Worm (Caenorhabditis elegans) whole organism, L3 larva: ENCODE measurements around the gene bath-37.

Experiments
- R02D3.7 ChIP-seq: fragments of 150-350 bp; optimal IDR thresholded peaks from 2 replicates; lab custom pipeline; 2014; ENCODE audit warnings: missing biosample characterization, missing genetic modification characterization
- ZK546.5 ChIP-seq: sonication (generic microtip); optimal IDR thresholded peaks from 2 replicates; lab custom pipeline; 2017; ENCODE audit warnings: missing biosample characterization, missing genetic modification characterization
- aly-2 ChIP-seq: fragments of 150-350 bp; optimal IDR thresholded peaks from 2 replicates; lab custom pipeline; 2014; ENCODE audit warnings: missing biosample characterization, missing genetic modification characterization
- ama-1 ChIP-seq: fragments of 150-350 bp; optimal IDR thresholded peaks from 2 replicates; lab custom pipeline; 2018
- ceh-16 ChIP-seq: sonication (generic microtip); optimal IDR thresholded peaks from 2 replicates; lab custom pipeline; 2017; ENCODE audit warnings: missing biosample characterization, missing genetic modification characterization
- ceh-28 ChIP-seq: fragments of 150-350 bp; optimal IDR thresholded peaks from 2 replicates; lab custom pipeline; 2014; ENCODE audit warnings: missing biosample characterization, missing genetic modification reagents, missing genetic modification characterization
- ceh-82 ChIP-seq: fragments of 150-350 bp; optimal IDR thresholded peaks from 2 replicates; lab custom pipeline; 2014; ENCODE audit warnings: missing biosample characterization, missing genetic modification characterization
- ceh-9 ChIP-seq: sonication (generic microtip); optimal IDR thresholded peaks from 2 replicates; lab custom pipeline; 2018; ENCODE audit warnings: missing biosample characterization, missing genetic modification characterization
- daf-12 ChIP-seq: fragments of 150-350 bp; optimal IDR thresholded peaks from 2 replicates; lab custom pipeline; 2014; ENCODE audit warnings: missing biosample characterization, missing genetic modification reagents, missing genetic modification characterization
- egl-27 ChIP-seq: sonication (generic microtip); optimal IDR thresholded peaks from 4 replicates; lab custom pipeline; 2017; ENCODE audit warnings: missing biosample characterization, missing genetic modification reagents, missing genetic modification characterization
- egl-5 ChIP-seq: fragments of 150-350 bp; optimal IDR thresholded peaks from 2 replicates; lab custom pipeline; 2017; ENCODE audit warnings: missing biosample characterization, missing genetic modification reagents, missing genetic modification characterization, inconsistent platforms
- elt-2 ChIP-seq: sonication (generic microtip); optimal IDR thresholded peaks from 2 replicates; lab custom pipeline; 2016; ENCODE audit warnings: missing genetic modification reagents, mild to moderate bottlenecking, missing genetic modification characterization, missing compliant biosample characterization
- elt-3 ChIP-seq, 3 experiments: fragments of 150-350 bp in 1 of 3; sonication (generic microtip) in 2 of 3; optimal IDR thresholded peaks; 2 replicates in 2 of 3; 4 replicates in 1 of 3; lab custom pipeline; 2014 to 2017; ENCODE audit warnings: missing biosample characterization in 3 of 3, missing genetic modification characterization in 3 of 3
- eor-1 ChIP-seq, 2 experiments: fragments of 150-350 bp; optimal IDR thresholded peaks; 2 replicates each; lab custom pipeline; 2014 to 2018; ENCODE audit warnings: missing biosample characterization in 2 of 2, missing genetic modification characterization in 2 of 2
- fkh-10 ChIP-seq: sonication (generic microtip); optimal IDR thresholded peaks from 2 replicates; lab custom pipeline; 2017; ENCODE audit warnings: missing biosample characterization, missing genetic modification reagents, missing genetic modification characterization
- fkh-2 ChIP-seq: fragments of 150-350 bp; optimal IDR thresholded peaks from 2 replicates; lab custom pipeline; 2014; ENCODE audit warnings: missing biosample characterization, missing genetic modification reagents, missing genetic modification characterization
- fos-1 ChIP-seq: fragments of 150-350 bp; optimal IDR thresholded peaks from 2 replicates; lab custom pipeline; 2014; ENCODE audit warnings: missing biosample characterization, missing genetic modification characterization
- hmg-11 ChIP-seq: sonication (generic microtip); optimal IDR thresholded peaks from 2 replicates; lab custom pipeline; 2016; ENCODE audit warnings: missing genetic modification characterization, missing compliant biosample characterization
- jun-1 ChIP-seq: fragments of 150-350 bp; optimal IDR thresholded peaks from 2 replicates; lab custom pipeline; 2014; ENCODE audit warnings: missing biosample characterization, missing genetic modification reagents, missing genetic modification characterization
- lin-15B ChIP-seq: fragments of 150-350 bp; optimal IDR thresholded peaks from 2 replicates; lab custom pipeline; 2014; ENCODE audit warnings: missing biosample characterization, missing genetic modification characterization
- lin-39 ChIP-seq: fragments of 150-350 bp; optimal IDR thresholded peaks from 2 replicates; lab custom pipeline; 2018; ENCODE audit warnings: missing biosample characterization, missing genetic modification reagents, missing genetic modification characterization
- lsy-12 ChIP-seq: sonication (generic microtip); optimal IDR thresholded peaks from 2 replicates; lab custom pipeline; 2016; ENCODE audit warnings: mild to moderate bottlenecking, missing genetic modification characterization, missing compliant biosample characterization
- mml-1 ChIP-seq: fragments of 150-350 bp; sonication (generic microtip); optimal IDR thresholded peaks from 3 replicates; lab custom pipeline; 2014; ENCODE audit warnings: missing biosample characterization, missing genetic modification characterization
- nfya-1 ChIP-seq: sonication (generic microtip); optimal IDR thresholded peaks from 2 replicates; lab custom pipeline; 2017; ENCODE audit warnings: missing genetic modification characterization, mild to moderate bottlenecking, missing compliant biosample characterization, antibody characterized with exemption, moderate library complexity; ENCODE audit not compliant: insufficient read depth
- nhr-11 ChIP-seq: fragments of 150-350 bp; optimal IDR thresholded peaks from 2 replicates; lab custom pipeline; 2014; ENCODE audit warnings: missing biosample characterization, missing genetic modification characterization
- nhr-12 ChIP-seq: fragments of 150-350 bp; optimal IDR thresholded peaks from 2 replicates; lab custom pipeline; 2014; ENCODE audit warnings: missing biosample characterization, missing genetic modification characterization
- nhr-23 ChIP-seq: fragments of 150-350 bp; optimal IDR thresholded peaks from 2 replicates; lab custom pipeline; 2014; ENCODE audit warnings: missing biosample characterization, missing genetic modification reagents, missing genetic modification characterization
- nhr-25 ChIP-seq: sonication (generic microtip); optimal IDR thresholded peaks from 2 replicates; lab custom pipeline; 2017; ENCODE audit warnings: missing biosample characterization, missing genetic modification characterization
- nhr-28 ChIP-seq: fragments of 150-350 bp; optimal IDR thresholded peaks from 2 replicates; lab custom pipeline; 2014; ENCODE audit warnings: missing biosample characterization, missing genetic modification characterization
- nhr-43 ChIP-seq: sonication (generic microtip); optimal IDR thresholded peaks from 2 replicates; lab custom pipeline; 2016; ENCODE audit warnings: mild to moderate bottlenecking, missing genetic modification characterization, missing compliant biosample characterization; ENCODE audit not compliant: poor library complexity, severe bottlenecking
- nhr-67 ChIP-seq: fragments of 150-350 bp; optimal IDR thresholded peaks from 2 replicates; lab custom pipeline; 2014; ENCODE audit warnings: missing biosample characterization, missing genetic modification characterization
- nhr-77 ChIP-seq: fragments of 150-350 bp; optimal IDR thresholded peaks from 2 replicates; lab custom pipeline; 2014; ENCODE audit warnings: missing biosample characterization, missing genetic modification characterization
- pha-4 ChIP-seq: fragments of 150-350 bp; optimal IDR thresholded peaks from 2 replicates; lab custom pipeline; 2014; ENCODE audit warnings: missing biosample characterization, missing genetic modification reagents, missing genetic modification characterization
- pqm-1 ChIP-seq: fragments of 150-350 bp; optimal IDR thresholded peaks from 2 replicates; lab custom pipeline; 2017; ENCODE audit warnings: missing biosample characterization, missing genetic modification characterization, inconsistent platforms
- sea-2 ChIP-seq: fragments of 150-350 bp; sonication (generic microtip); optimal IDR thresholded peaks from 4 replicates; lab custom pipeline; 2014; ENCODE audit warnings: missing biosample characterization, missing genetic modification reagents, missing genetic modification characterization
- skn-1 ChIP-seq: fragments of 150-350 bp; optimal IDR thresholded peaks from 2 replicates; lab custom pipeline; 2014; ENCODE audit warnings: missing biosample characterization, missing genetic modification characterization
- tbx-2 ChIP-seq: sonication (generic microtip); optimal IDR thresholded peaks from 2 replicates; lab custom pipeline; 2016; ENCODE audit warnings: mild to moderate bottlenecking, missing genetic modification characterization, missing compliant biosample characterization
- unc-39 ChIP-seq: sonication (generic microtip); optimal IDR thresholded peaks from 4 replicates; lab custom pipeline; 2017; ENCODE audit warnings: missing biosample characterization, missing genetic modification characterization
- ztf-4 ChIP-seq: fragments of 150-350 bp; optimal IDR thresholded peaks from 2 replicates; lab custom pipeline; 2014; ENCODE audit warnings: missing biosample characterization, missing genetic modification characterization

bath-37 gene

ce11 chrIV:12096479-12096878 lies 27.8 kb downstream of the bath-37 start, which contains the start of gene mon-2:
Gene mon-2 (plus strand): TSS chrIV:12096779.
- TF ChIP-seq nhr-12 (tag; lab: Kevin White, UChicago) (no peak), ZK546.5 (tag; lab: Kevin White, UChicago) (no peak), pha-4 (no peak), pqm-1 (tag; lab: Kevin White, UChicago) (no peak), nhr-43 (tag; lab: Kevin White, UChicago) (no peak), ztf-4 (no peak), ceh-16 (tag; lab: Kevin White, UChicago) (no peak), fkh-10 (GFP tag; lab: Kevin White, UChicago) (no peak), skn-1 (tag; lab: Kevin White, UChicago) (no peak), nhr-23 (tag; lab: Kevin White, UChicago) (no peak), R02D3.7 (no peak), fos-1 (tag; lab: Kevin White, UChicago) (no peak), aly-2 (no peak), fkh-2 (tag; lab: Kevin White, UChicago) (no peak), hmg-11 (tag; lab: Kevin White, UChicago) (no peak), egl-27 (no peak), daf-12 (tag; lab: Kevin White, UChicago) (no peak)

DNA sequence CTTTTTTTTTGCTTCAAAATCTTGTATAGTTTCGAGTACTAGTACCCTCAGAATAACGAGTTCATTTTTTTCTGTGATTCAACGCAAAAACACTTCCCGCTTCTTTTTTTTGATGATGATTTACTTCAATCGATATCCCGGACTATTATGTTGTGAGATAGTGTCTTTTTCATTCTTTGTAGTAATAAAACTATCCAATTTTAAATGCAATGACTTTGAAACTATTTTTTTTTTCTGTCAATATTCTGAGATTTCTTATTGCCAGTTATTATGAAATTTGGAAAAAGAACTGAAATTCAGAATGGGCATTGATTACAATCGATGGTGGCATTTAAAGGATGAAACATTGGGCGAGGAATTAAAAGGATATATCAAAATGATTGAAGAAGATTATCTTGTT lies 36.9 kb downstream of the bath-37 start, which contains the start of gene M18.3:
Gene M18.3 (plus strand): TSS at position 301 of the 400 bp plus-strand sequence.
- no peak for TF ChIP-seq pha-4
- TF ChIP-seq nhr-23 (tag; lab: Kevin White, UChicago): no peak
- no peak for TF ChIP-seq ceh-82 (tag; lab: Kevin White, UChicago)
- no peak for TF ChIP-seq skn-1 (tag; lab: Kevin White, UChicago)
- TF ChIP-seq nhr-43 (tag; lab: Kevin White, UChicago): no peak
- no peak for TF ChIP-seq elt-3 (tag; optimal IDR thresholded peaks at IDR 0.05; lab: Kevin White, UChicago)
- TF ChIP-seq jun-1 (tag; lab: Kevin White, UChicago): no peak
- TF ChIP-seq eor-1 (tag; optimal IDR thresholded peaks at IDR 0.05; lab: Kevin White, UChicago): no peak
- no peak for TF ChIP-seq nfya-1 (tag; lab: Kevin White, UChicago)
- no peak for TF ChIP-seq pqm-1 (tag; lab: Kevin White, UChicago)
- TF ChIP-seq nhr-77: no peak
- TF ChIP-seq R02D3.7: no peak
- TF ChIP-seq hmg-11 (tag; lab: Kevin White, UChicago): no peak
- TF ChIP-seq elt-2 (tag; lab: Kevin White, UChicago): no peak
- no peak for TF ChIP-seq nhr-67 (tag; lab: Kevin White, UChicago)
- no peak for TF ChIP-seq fos-1 (tag; lab: Kevin White, UChicago)
- no peak for TF ChIP-seq fkh-10 (GFP tag; lab: Kevin White, UChicago)
- no peak for TF ChIP-seq nhr-28
- TF ChIP-seq nhr-11: no peak

- no peak for TF ChIP-seq lin-39 (tag; lab: Kevin White, UChicago)
These were observed 40.4 kb downstream of the bath-37 start for ce11 chrIV:12108984-12109657.

ce11 chrIV:12109743-12110142 lies 41.1 kb downstream of the bath-37 start:
- TF ChIP-seq egl-27 (no peak), nhr-43 (tag; lab: Kevin White, UChicago) (no peak), nfya-1 (tag; lab: Kevin White, UChicago) (no peak), nhr-25 (tag; lab: Kevin White, UChicago) (no peak), pha-4 (no peak)

- no peak for TF ChIP-seq mml-1 (tag; lab: Kevin White, UChicago)
- TF ChIP-seq daf-12 (tag; lab: Kevin White, UChicago): no peak
These were observed 41.6 kb downstream of the bath-37 start, which contains the start of gene col-129 for ce11 chrIV:12110339-12110738. Gene col-129 (minus strand): TSS chrIV:12110439.

DNA sequence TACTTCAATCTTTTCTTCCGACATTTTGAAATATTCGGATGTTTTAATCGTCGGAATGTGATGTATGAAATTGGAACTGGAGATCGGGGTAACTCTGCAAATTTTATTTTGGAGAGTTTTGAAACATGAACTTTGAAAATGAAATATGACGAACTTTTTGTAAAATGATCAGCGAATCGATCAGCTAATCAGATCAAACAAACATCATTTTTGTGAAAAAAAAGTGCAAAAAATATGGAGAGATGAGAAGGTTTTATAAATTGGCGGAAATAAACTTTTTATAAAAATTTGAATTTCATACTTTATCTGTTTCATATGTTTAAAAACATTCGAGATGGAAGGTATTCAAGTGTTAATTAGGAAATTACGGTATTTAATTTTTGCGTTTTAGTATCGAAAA lies 42.8 kb downstream of the bath-37 start, which contains the start of gene dlc-2:
Gene dlc-2 (minus strand): TSS at position 101 of the 400 bp plus-strand sequence.
- no peak for TF ChIP-seq tbx-2 (tag; lab: Kevin White, UChicago)
- no peak for TF ChIP-seq nhr-11
- TF ChIP-seq ceh-9 (tag; lab: Kevin White, UChicago): no peak
- TF ChIP-seq egl-27: no peak
- no peak for TF ChIP-seq mml-1 (tag; lab: Kevin White, UChicago)
- TF ChIP-seq daf-12 (tag; lab: Kevin White, UChicago): no peak
- TF ChIP-seq unc-39: no peak
- TF ChIP-seq egl-5: no peak
- no peak for TF ChIP-seq aly-2
- no peak for TF ChIP-seq sea-2 (GFP tag; lab: Kevin White, UChicago)
- TF ChIP-seq elt-2 (tag; lab: Kevin White, UChicago): no peak
- no peak for TF ChIP-seq pha-4
- no peak for TF ChIP-seq lsy-12 (tag; lab: Kevin White, UChicago)
- TF ChIP-seq fos-1 (tag; lab: Kevin White, UChicago): no peak
- TF ChIP-seq ceh-28 (tag; lab: Kevin White, UChicago): no peak
- TF ChIP-seq lin-15B (tag; lab: Kevin White, UChicago): no peak
- no peak for TF ChIP-seq jun-1 (tag; lab: Kevin White, UChicago)
- TF ChIP-seq ama-1 (lab: Kevin White, UChicago): no peak
- TF ChIP-seq lin-39 (tag; lab: Kevin White, UChicago): no peak
- no peak for TF ChIP-seq nhr-67 (tag; lab: Kevin White, UChicago)
